Worm (Caenorhabditis elegans): ENCODE data around the gene math-7.

Gene math-7

ce11 chrII:1886379-1886778 is at the start of gene math-7:
Gene math-7 (minus strand): TSS chrII:1886479.
- TF ChIP-seq unc-62 (GFP tag; optimal IDR thresholded peaks at IDR 0.05): no peak

ce11 chrII:1928578-1928977 is 42.3 kb upstream of the math-7 start:
- no peak for TF ChIP-seq unc-62 (GFP tag; optimal IDR thresholded peaks at IDR 0.05)

- no peak for TF ChIP-seq unc-62 (GFP tag; optimal IDR thresholded peaks at IDR 0.05)
These were observed 39.9 kb upstream of the math-7 start, which contains the start of gene F52C6.2 for ce11 chrII:1926162-1926561. Gene F52C6.2 (plus strand): TSS chrII:1926462.

- TF ChIP-seq unc-62 (GFP tag; optimal IDR thresholded peaks at IDR 0.05): no peak
These were observed 38.2 kb upstream of the math-7 start, which contains the start of gene F52C6.3 for ce11 chrII:1924459-1924858. Gene F52C6.3 (plus strand): TSS chrII:1924759.

ce11 chrII:1922665-1923187 is 36.4 kb upstream of the math-7 start, which contains the start of the genes bath-2 and F52C6.4:
Gene bath-2 (minus strand): TSS chrII:1922765.
Gene F52C6.4 (plus strand): TSS chrII:1923137.
- no peak for TF ChIP-seq unc-62 (GFP tag; optimal IDR thresholded peaks at IDR 0.05)

ce11 chrII:1921018-1921417 is 34.7 kb upstream of the math-7 start, which contains the start of gene bath-7:
Gene bath-7 (minus strand): TSS chrII:1921118.
- no peak for TF ChIP-seq unc-62 (GFP tag; optimal IDR thresholded peaks at IDR 0.05)

- no peak for TF ChIP-seq unc-62 (GFP tag; optimal IDR thresholded peaks at IDR 0.05)
These were observed 31.6 kb upstream of the math-7 start, which contains the start of gene bath-4 for ce11 chrII:1917862-1918261. Gene bath-4 (minus strand): TSS chrII:1917962.

- TF ChIP-seq unc-62 (GFP tag; optimal IDR thresholded peaks at IDR 0.05): no peak
These were observed 26.5 kb upstream of the math-7 start, which contains the start of gene math-31 for ce11 chrII:1912741-1913140. Gene math-31 (minus strand): TSS chrII:1912841.

ce11 chrII:1905104-1905503 is 18.8 kb upstream of the math-7 start, which contains the start of gene math-22:
Gene math-22 (plus strand): TSS chrII:1905404.
- no peak for TF ChIP-seq unc-62 (GFP tag; optimal IDR thresholded peaks at IDR 0.05)

ce11 chrII:1901981-1902380 is 15.7 kb upstream of the math-7 start, which contains the start of gene math-23:
Gene math-23 (plus strand): TSS chrII:1902281.
- TF ChIP-seq unc-62 (GFP tag; optimal IDR thresholded peaks at IDR 0.05): no peak

ce11 chrII:1899934-1900333 is 13.7 kb upstream of the math-7 start, which contains the start of gene math-24:
Gene math-24 (plus strand): TSS chrII:1900234.
- TF ChIP-seq unc-62 (GFP tag; optimal IDR thresholded peaks at IDR 0.05): no peak

- TF ChIP-seq unc-62 (GFP tag; optimal IDR thresholded peaks at IDR 0.05): no peak
These were observed 11.7 kb upstream of the math-7 start, which contains the start of gene C46F9.6 for ce11 chrII:1897936-1898335. Gene C46F9.6 (plus strand): TSS chrII:1898236.

- no peak for TF ChIP-seq unc-62 (GFP tag; optimal IDR thresholded peaks at IDR 0.05)
These were observed 9.5 kb upstream of the math-7 start, which contains the start of gene math-25 for ce11 chrII:1895762-1896161. Gene math-25 (plus strand): TSS chrII:1896062.

ce11 chrII:1895278-1895677 is 9.0 kb upstream of the math-7 start, which contains the start of gene C46F9.5:
Gene C46F9.5 (plus strand): TSS chrII:1895578.
- TF ChIP-seq unc-62 (GFP tag; optimal IDR thresholded peaks at IDR 0.05): no peak

ce11 chrII:1893912-1894311 is 7.6 kb upstream of the math-7 start, which contains the start of gene C16C4.1:
Gene C16C4.1 (plus strand): TSS chrII:1894212.
- TF ChIP-seq unc-62 (GFP tag; optimal IDR thresholded peaks at IDR 0.05): no peak

- no peak for TF ChIP-seq unc-62 (GFP tag; optimal IDR thresholded peaks at IDR 0.05)
These were observed 4.4 kb upstream of the math-7 start, which contains the start of gene math-9 for ce11 chrII:1890682-1891081. Gene math-9 (minus strand): TSS chrII:1890782.

- no peak for TF ChIP-seq unc-62 (GFP tag; optimal IDR thresholded peaks at IDR 0.05)
These were observed 2.8 kb upstream of the math-7 start, which contains the start of gene math-8 for ce11 chrII:1889071-1889470. Gene math-8 (minus strand): TSS chrII:1889171.
